Fruit fly (Drosophila melanogaster) whole organism, embryonic: ENCODE data around the gene CG46304.
A peak's percentile ranks its signal among the peaks of the same experiment; 100 is the strongest.

ENCODE experiments used
- Atf-2 ChIP-seq: fragments of 200-800 bp; sonication (Bioruptor generic); optimal IDR thresholded peaks from 2 replicates; lab custom pipeline; 2016; ENCODE audit warnings: missing biosample characterization, missing genetic modification characterization
- BEAF-32 ChIP-seq: fragments of 200-800 bp; sonication (Bioruptor generic); optimal IDR thresholded peaks from 3 replicates; lab custom pipeline; 2017; ENCODE audit warnings: missing biosample characterization, missing genetic modification characterization, mild to moderate bottlenecking, moderate library complexity, missing genetic modification reagents
- CG12219 ChIP-seq: fragments of 200-800 bp; sonication (Bioruptor generic); optimal IDR thresholded peaks from 3 replicates; lab custom pipeline; 2018; ENCODE audit warnings: missing biosample characterization, mild to moderate bottlenecking, missing genetic modification characterization
- CG12659 ChIP-seq: fragments of 200-800 bp; sonication (Bioruptor generic); optimal IDR thresholded peaks from 3 replicates; lab custom pipeline; 2017; ENCODE audit warnings: mild to moderate bottlenecking, missing biosample characterization, missing genetic modification reagents, missing genetic modification characterization
- CG13296 ChIP-seq: fragments of 200-800 bp; sonication (Bioruptor generic); optimal IDR thresholded peaks from 3 replicates; lab custom pipeline; 2018; ENCODE audit warnings: missing biosample characterization, mild to moderate bottlenecking, missing genetic modification characterization
- CG14710 ChIP-seq: fragments of 200-800 bp; sonication (Bioruptor generic); optimal IDR thresholded peaks from 3 replicates; lab custom pipeline; 2019; ENCODE audit warnings: missing biosample characterization, mild to moderate bottlenecking, missing genetic modification characterization, moderate library complexity
- CG1603 ChIP-seq: fragments of 200-800 bp; sonication (Bioruptor generic); optimal IDR thresholded peaks from 2 replicates; lab custom pipeline; 2019; ENCODE audit warnings: missing biosample characterization, mild to moderate bottlenecking, missing genetic modification characterization, moderate library complexity
- CG16779 ChIP-seq: fragments of 200-800 bp; sonication (Bioruptor generic); IDR thresholded peaks from 2 replicates; pipeline ENCODE4 v1.3.6; 2022; ENCODE audit warnings: missing biosample characterization, missing genetic modification characterization
- CG16815 ChIP-seq: fragments of 200-800 bp; sonication (Bioruptor generic); optimal IDR thresholded peaks from 3 replicates; lab custom pipeline; 2017; ENCODE audit warnings: missing biosample characterization, mild to moderate bottlenecking, missing genetic modification characterization
- CG17612 ChIP-seq: fragments of 200-800 bp; sonication (Bioruptor generic); IDR thresholded peaks from 2 replicates; pipeline ENCODE4 v1.3.6; 2022; ENCODE audit warnings: missing biosample characterization, missing genetic modification characterization
- CG2199 ChIP-seq: fragments of 200-800 bp; sonication (Bioruptor generic); IDR thresholded peaks from 3 replicates; pipeline ENCODE4 v1.3.6; 2022; ENCODE audit warnings: missing biosample characterization, missing genetic modification characterization
- CG31365 ChIP-seq: fragments of 200-800 bp; sonication (Bioruptor generic); optimal IDR thresholded peaks from 2 replicates; lab custom pipeline; 2018; ENCODE audit warnings: missing biosample characterization, mild to moderate bottlenecking, missing genetic modification characterization
- CG33557 ChIP-seq: fragments of 200-800 bp; sonication (Bioruptor generic); optimal IDR thresholded peaks from 2 replicates; lab custom pipeline; 2019; ENCODE audit warnings: missing biosample characterization, mild to moderate bottlenecking, missing genetic modification characterization, moderate library complexity
- CG3847 ChIP-seq: fragments of 200-800 bp; sonication (Bioruptor generic); IDR thresholded peaks from 2 replicates; pipeline ENCODE4 v1.3.6; 2022; ENCODE audit warnings: missing biosample characterization, missing genetic modification characterization
- CG4820 ChIP-seq: fragments of 200-800 bp; sonication (Bioruptor generic); optimal IDR thresholded peaks from 3 replicates; lab custom pipeline; 2016; ENCODE audit warnings: missing biosample characterization, missing genetic modification characterization
- CG5953 ChIP-seq: fragments of 200-800 bp; sonication (Bioruptor generic); IDR thresholded peaks from 2 replicates; pipeline ENCODE4 v1.3.6; 2022; ENCODE audit warnings: missing biosample characterization, missing genetic modification characterization
- CG6813 ChIP-seq: fragments of 200-800 bp; sonication (Bioruptor generic); optimal IDR thresholded peaks from 2 replicates; lab custom pipeline; 2017; ENCODE audit warnings: missing biosample characterization, missing genetic modification characterization, mild to moderate bottlenecking, moderate library complexity, missing genetic modification reagents
- CG8290 ChIP-seq, 3 experiments: fragments of 200-800 bp; sonication (Bioruptor generic); optimal IDR thresholded peaks; 2 replicates each; lab custom pipeline; 2016 to 2019; ENCODE audit warnings: missing biosample characterization in 3 of 3, missing genetic modification characterization in 3 of 3, mild to moderate bottlenecking in 2 of 3, moderate library complexity in 1 of 3
- CG8765 ChIP-seq: fragments of 200-800 bp; sonication (Bioruptor generic); IDR thresholded peaks from 2 replicates; pipeline ENCODE4 v1.3.6; 2022; ENCODE audit warnings: missing biosample characterization, missing genetic modification characterization
- Dek ChIP-seq: fragments of 200-800 bp; sonication (Bioruptor generic); optimal IDR thresholded peaks from 3 replicates; lab custom pipeline; 2019; ENCODE audit warnings: missing biosample characterization, mild to moderate bottlenecking, missing genetic modification characterization, moderate library complexity
- Dip3 ChIP-seq: fragments of 200-800 bp; sonication (Bioruptor generic); optimal IDR thresholded peaks from 3 replicates; lab custom pipeline; 2016; ENCODE audit warnings: missing biosample characterization, missing genetic modification characterization
- E2f1 ChIP-seq: fragments of 200-800 bp; sonication (Bioruptor generic); IDR thresholded peaks from 2 replicates; pipeline ENCODE4 v1.3.6; 2022; ENCODE audit warnings: missing biosample characterization, missing genetic modification characterization
- ERR ChIP-seq: fragments of 200-800 bp; sonication (Bioruptor generic); optimal IDR thresholded peaks from 2 replicates; lab custom pipeline; 2016; ENCODE audit warnings: missing biosample characterization, missing genetic modification characterization
- Ets97D ChIP-seq: fragments of 200-800 bp; sonication (Bioruptor generic); optimal IDR thresholded peaks from 3 replicates; lab custom pipeline; 2016; ENCODE audit warnings: missing biosample characterization, missing genetic modification characterization
- Hand ChIP-seq: fragments of 200-800 bp; sonication (Bioruptor generic); optimal IDR thresholded peaks from 2 replicates; lab custom pipeline; 2017; ENCODE audit warnings: mild to moderate bottlenecking, missing biosample characterization, missing genetic modification reagents, missing genetic modification characterization
- HmgD ChIP-seq: fragments of 200-800 bp; sonication (Bioruptor generic); optimal IDR thresholded peaks from 3 replicates; lab custom pipeline; 2016; ENCODE audit warnings: missing biosample characterization, missing genetic modification characterization
- Hsf ChIP-seq: fragments of 200-800 bp; sonication (Bioruptor generic); optimal IDR thresholded peaks from 3 replicates; lab custom pipeline; 2016; ENCODE audit warnings: missing biosample characterization, missing genetic modification characterization
- Poxn ChIP-seq: fragments of 200-800 bp; sonication (Bioruptor generic); IDR thresholded peaks from 2 replicates; pipeline ENCODE4 v1.3.6; 2022; ENCODE audit warnings: missing biosample characterization, missing genetic modification characterization
- Ptx1 ChIP-seq: fragments of 200-800 bp; sonication (Bioruptor generic); IDR thresholded peaks from 2 replicates; pipeline ENCODE4 v1.3.6; 2022; ENCODE audit warnings: missing biosample characterization, missing genetic modification characterization
- Sox102F ChIP-seq: fragments of 200-800 bp; sonication (Bioruptor generic); optimal IDR thresholded peaks from 2 replicates; lab custom pipeline; 2018; ENCODE audit warnings: missing biosample characterization, mild to moderate bottlenecking, missing genetic modification characterization, moderate library complexity
- Taf1 ChIP-seq: fragments of 200-800 bp; sonication (Bioruptor generic); IDR thresholded peaks from 2 replicates; pipeline ENCODE4 v1.3.6; 2022; ENCODE audit warnings: missing biosample characterization, missing genetic modification characterization
- ac ChIP-seq: fragments of 200-800 bp; sonication (Bioruptor generic); optimal IDR thresholded peaks from 3 replicates; lab custom pipeline; 2017; ENCODE audit warnings: missing biosample characterization, mild to moderate bottlenecking, missing genetic modification characterization
- amos ChIP-seq: fragments of 200-800 bp; sonication (Bioruptor generic); IDR thresholded peaks from 2 replicates; pipeline ENCODE4 v1.3.6; 2022; ENCODE audit warnings: missing biosample characterization, missing genetic modification characterization; ENCODE audit not compliant: partially characterized antibody
- aop ChIP-seq: fragments of 200-800 bp; sonication (Bioruptor generic); IDR thresholded peaks from 2 replicates; pipeline ENCODE4 v1.3.6; 2022; ENCODE audit warnings: missing biosample characterization, missing genetic modification characterization
- ase ChIP-seq: fragments of 200-800 bp; sonication (Bioruptor generic); IDR thresholded peaks from 3 replicates; pipeline ENCODE4 v1.3.6; 2022; ENCODE audit warnings: missing biosample characterization, missing genetic modification characterization
- btn ChIP-seq: fragments of 200-800 bp; sonication (Bioruptor generic); optimal IDR thresholded peaks from 2 replicates; lab custom pipeline; 2016; ENCODE audit warnings: missing biosample characterization, missing genetic modification characterization
- caup ChIP-seq: fragments of 200-800 bp; sonication (Bioruptor generic); optimal IDR thresholded peaks from 3 replicates; lab custom pipeline; 2017; ENCODE audit warnings: missing biosample characterization, mild to moderate bottlenecking, missing genetic modification characterization, moderate library complexity; ENCODE audit not compliant: severe bottlenecking
- chif ChIP-seq, 2 experiments: fragments of 200-800 bp; sonication (Bioruptor generic); optimal IDR thresholded peaks; 3 replicates each; lab custom pipeline; 2016; ENCODE audit warnings: missing biosample characterization in 2 of 2, missing genetic modification characterization in 2 of 2
- crol ChIP-seq: fragments of 200-800 bp; sonication (Bioruptor generic); IDR thresholded peaks from 2 replicates; pipeline ENCODE4 v1.3.6; 2022; ENCODE audit warnings: missing biosample characterization, missing genetic modification characterization
- gcm ChIP-seq: fragments of 200-800 bp; sonication (Bioruptor generic); optimal IDR thresholded peaks from 2 replicates; lab custom pipeline; 2019; ENCODE audit warnings: missing biosample characterization, mild to moderate bottlenecking, missing genetic modification characterization, moderate library complexity
- ham ChIP-seq: fragments of 200-800 bp; sonication (Bioruptor generic); IDR thresholded peaks from 2 replicates; pipeline ENCODE4 v1.3.6; 2022; ENCODE audit warnings: missing biosample characterization, missing genetic modification characterization
- her ChIP-seq: fragments of 200-800 bp; sonication (Bioruptor generic); optimal IDR thresholded peaks from 2 replicates; lab custom pipeline; 2016; ENCODE audit warnings: missing biosample characterization, missing genetic modification characterization
- kni ChIP-seq: fragments of 200-800 bp; sonication (Bioruptor generic); optimal IDR thresholded peaks from 3 replicates; lab custom pipeline; 2017; ENCODE audit warnings: mild to moderate bottlenecking, missing biosample characterization, missing genetic modification reagents, missing genetic modification characterization
- nmo ChIP-seq: fragments of 200-800 bp; sonication (Bioruptor generic); optimal IDR thresholded peaks from 2 replicates; lab custom pipeline; 2018; ENCODE audit warnings: missing biosample characterization, mild to moderate bottlenecking, missing genetic modification characterization, moderate library complexity
- p53 ChIP-seq: fragments of 200-800 bp; sonication (Bioruptor generic); optimal IDR thresholded peaks from 2 replicates; lab custom pipeline; 2016; ENCODE audit warnings: missing biosample characterization, missing genetic modification characterization
- toy ChIP-seq: fragments of 200-800 bp; sonication (Bioruptor generic); IDR thresholded peaks from 2 replicates; pipeline ENCODE4 v1.3.6; 2022; ENCODE audit warnings: missing biosample characterization, missing genetic modification characterization
- unpg ChIP-seq: fragments of 200-800 bp; sonication (Bioruptor generic); optimal IDR thresholded peaks from 3 replicates; lab custom pipeline; 2018; ENCODE audit warnings: missing biosample characterization, mild to moderate bottlenecking, missing genetic modification characterization, moderate library complexity
- z ChIP-seq: fragments of 200-800 bp; sonication (Bioruptor generic); IDR thresholded peaks from 3 replicates; pipeline ENCODE4 v1.3.6; 2022; ENCODE audit warnings: missing biosample characterization, missing genetic modification characterization
- zen ChIP-seq: fragments of 200-800 bp; sonication (Bioruptor generic); optimal IDR thresholded peaks from 3 replicates; lab custom pipeline; 2018; ENCODE audit warnings: missing biosample characterization, mild to moderate bottlenecking, missing genetic modification characterization, moderate library complexity

CG46304 gene

DNA sequence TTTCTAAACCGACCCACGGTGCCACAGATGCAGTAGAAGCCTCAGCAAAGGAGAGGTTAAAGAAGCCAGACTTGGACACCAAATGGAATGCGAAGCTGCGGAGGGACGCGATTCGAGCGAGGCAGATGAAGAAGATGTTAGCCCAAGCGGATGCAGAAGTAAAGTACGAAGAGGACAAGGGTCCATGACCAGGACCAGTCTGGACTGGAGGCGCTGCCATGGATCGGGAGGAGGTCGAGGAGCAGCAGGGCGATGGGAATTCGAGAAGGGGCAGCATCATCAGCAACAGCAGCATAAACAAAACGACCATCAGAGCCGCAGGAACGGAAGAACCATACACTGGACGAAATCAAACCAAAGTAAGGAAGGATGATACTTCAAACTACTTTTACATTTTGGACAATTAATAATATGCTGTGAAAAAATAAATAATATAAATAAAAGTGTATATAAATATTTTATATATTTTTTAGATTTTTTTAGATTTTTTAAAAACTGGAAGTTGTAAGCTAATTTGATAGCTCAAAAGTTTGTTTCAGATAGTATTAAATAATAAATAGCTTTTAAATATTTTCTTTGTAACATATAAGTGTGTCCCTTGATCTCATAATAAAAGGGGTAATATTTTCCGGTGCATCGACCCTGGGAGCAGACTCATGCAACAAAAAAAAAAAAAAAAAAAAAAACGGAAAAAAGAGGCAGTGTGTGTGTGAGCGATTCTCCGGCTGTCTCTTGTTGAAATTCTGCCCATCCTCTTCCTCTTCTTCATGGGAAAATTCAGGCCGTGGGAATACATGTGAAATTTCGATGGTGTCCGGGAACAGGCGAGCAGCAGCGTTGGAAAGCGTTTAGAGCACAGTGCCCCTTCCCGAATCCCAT is 770 bp downstream of the CG46304 start (continued):
- TF ChIP-seq ase (GFP tag; lab: Robert Waterston, UW): no peak
- peak; percentile 64 for TF ChIP-seq CG14710
- no peak for TF ChIP-seq Hand (GFP tag; lab: Kevin White, UChicago)
- TF ChIP-seq Ets97D (GFP tag; lab: Kevin White, UChicago): no peak
- no peak for TF ChIP-seq CG8290 (GFP tag; optimal IDR thresholded peaks at IDR 0.05; lab: Kevin White, UChicago)
- peak in 1 of 2 experiments; percentile 39 for TF ChIP-seq CG8290 (tag; optimal IDR thresholded peaks at IDR 0.05; lab: Kevin White, UChicago)
- TF ChIP-seq Dek (tag; lab: Kevin White, UChicago): no peak
- TF ChIP-seq z (GFP tag; lab: Robert Waterston, UW): peak; percentile 78; the same call in 2 of the 3 replicates
- TF ChIP-seq amos: no peak
- TF ChIP-seq Sox102F (GFP tag; lab: Kevin White, UChicago): peak; percentile 43
- no peak for TF ChIP-seq caup (GFP tag; lab: Kevin White, UChicago)
- no peak for TF ChIP-seq BEAF-32 (GFP tag; lab: Kevin White, UChicago)
- no peak for TF ChIP-seq Hsf (GFP tag; lab: Kevin White, UChicago)
- TF ChIP-seq Dip3 (GFP tag; lab: Kevin White, UChicago): no peak
- TF ChIP-seq gcm: peak; percentile 30
- no peak for TF ChIP-seq CG16779 (GFP tag; lab: Robert Waterston, UW)
- no peak for TF ChIP-seq p53 (GFP tag; lab: Kevin White, UChicago)
- no peak for TF ChIP-seq chif (GFP tag; optimal IDR thresholded peaks at IDR 0.05; lab: Kevin White, UChicago)
- peak; percentile 7 for TF ChIP-seq CG16815 (GFP tag; lab: Kevin White, UChicago)
- no peak for TF ChIP-seq CG8765 (GFP tag; lab: Robert Waterston, UW)
- no peak for TF ChIP-seq CG12659 (GFP tag; lab: Kevin White, UChicago)
- TF ChIP-seq kni (GFP tag; lab: Kevin White, UChicago): no peak
- TF ChIP-seq aop (GFP tag; lab: Robert Waterston, UW): no peak
- no peak for TF ChIP-seq zen (tag; lab: Kevin White, UChicago)
- TF ChIP-seq CG17612 (GFP tag; lab: Robert Waterston, UW): no peak
- no peak for TF ChIP-seq Taf1 (GFP tag; lab: Robert Waterston, UW)
- no peak for TF ChIP-seq Poxn (GFP tag; lab: Robert Waterston, UW)
- TF ChIP-seq Ptx1 (GFP tag; lab: Robert Waterston, UW): 0 out of 2 replicates have a peak, but pooled peaks have one; percentile 17
- no peak for TF ChIP-seq CG1603
- peak; percentile 32 for TF ChIP-seq CG33557
- no peak for TF ChIP-seq E2f1
- TF ChIP-seq CG31365 (tag; lab: Kevin White, UChicago): no peak
- TF ChIP-seq ERR (GFP tag; lab: Kevin White, UChicago): no peak
- peak; percentile 48 for TF ChIP-seq nmo (GFP tag; lab: Kevin White, UChicago)
- TF ChIP-seq CG13296 (GFP tag; lab: Kevin White, UChicago): no peak
- TF ChIP-seq btn (GFP tag; lab: Kevin White, UChicago): no peak
- TF ChIP-seq CG2199: no peak; the same call in 2 of the 3 replicates
- no peak for TF ChIP-seq CG5953
- TF ChIP-seq Atf-2 (GFP tag; lab: Kevin White, UChicago): no peak
- TF ChIP-seq CG6813 (GFP tag; lab: Kevin White, UChicago): no peak
- no peak for TF ChIP-seq CG4820 (GFP tag; lab: Kevin White, UChicago)
- no peak for TF ChIP-seq ac
- TF ChIP-seq unpg (GFP tag; lab: Kevin White, UChicago): peak; percentile 44
- TF ChIP-seq ham (GFP tag; lab: Robert Waterston, UW): no peak
- TF ChIP-seq CG3847: no peak
- no peak for TF ChIP-seq HmgD (GFP tag; lab: Kevin White, UChicago)
- TF ChIP-seq CG12219: no peak
- no peak for TF ChIP-seq her
- TF ChIP-seq toy (GFP tag; lab: Robert Waterston, UW): no peak
- no peak for TF ChIP-seq crol
